Fruit fly (Drosophila melanogaster): ENCODE measurements around the gene Blos4.

dm6 chr3L:10889000-10889691, 10.3 kb downstream of the Blos4 start:
- TF ChIP-seq CG13204 (GFP tag; optimal IDR thresholded peaks at IDR 0.05) (no peak), Snoo (tag; optimal IDR thresholded peaks at IDR 0.05) (no peak)

Measured in whole organism, pupa.